Worm (Caenorhabditis elegans) whole organism, L1 larva: ENCODE measurements around the gene C50F4.10.

Experiments used
- C16A3.4 ChIP-seq: fragments of 150-350 bp; optimal IDR thresholded peaks from 2 replicates; lab custom pipeline; 2014; ENCODE audit warnings: missing biosample characterization, missing genetic modification characterization
- Y116A8C.19 ChIP-seq: sonication (generic microtip); optimal IDR thresholded peaks from 2 replicates; lab custom pipeline; 2016; ENCODE audit warnings: missing compliant biosample characterization, missing genetic modification characterization, borderline replicate concordance
- aha-1 ChIP-seq: fragments of 150-350 bp; optimal IDR thresholded peaks from 2 replicates; lab custom pipeline; 2014; ENCODE audit warnings: missing biosample characterization, missing genetic modification characterization
- aly-2 ChIP-seq: fragments of 150-350 bp; optimal IDR thresholded peaks from 2 replicates; lab custom pipeline; 2014; ENCODE audit warnings: missing biosample characterization, missing genetic modification characterization
- ama-1 ChIP-seq: fragments of 150-350 bp; optimal IDR thresholded peaks from 2 replicates; lab custom pipeline; 2014
- ceh-82 ChIP-seq, 3 experiments: fragments of 150-350 bp in 1 of 3; sonication (generic microtip) in 2 of 3; optimal IDR thresholded peaks; 2 replicates each; lab custom pipeline; 2014 to 2017; ENCODE audit warnings: missing biosample characterization in 3 of 3, missing genetic modification characterization in 3 of 3
- ceh-88 ChIP-seq: fragments of 200-800 bp; sonication (Bioruptor generic); IDR thresholded peaks from 2 replicates; pipeline ENCODE4 v1.3.6; 2022; ENCODE audit warnings: missing genetic modification characterization, missing compliant biosample characterization
- ceh-90 ChIP-seq: sonication (generic microtip); optimal IDR thresholded peaks from 2 replicates; lab custom pipeline; 2016; ENCODE audit warnings: missing genetic modification characterization, missing compliant biosample characterization
- dpl-1 ChIP-seq, 3 experiments: fragments of 150-350 bp in 2 of 3; sonication (generic microtip) in 1 of 3; optimal IDR thresholded peaks; 2 replicates each; lab custom pipeline; 2014 to 2017; ENCODE audit warnings: missing biosample characterization in 3 of 3, missing genetic modification characterization in 3 of 3, missing genetic modification reagents in 3 of 3
- ets-5 ChIP-seq: fragments of 200-800 bp; sonication (Bioruptor generic); IDR thresholded peaks from 2 replicates; pipeline ENCODE4 v1.3.6; 2022; ENCODE audit warnings: missing genetic modification characterization, missing compliant biosample characterization
- fkh-8 ChIP-seq: sonication (generic microtip); optimal IDR thresholded peaks from 2 replicates; lab custom pipeline; 2016; ENCODE audit warnings: mild to moderate bottlenecking, missing genetic modification characterization, missing compliant biosample characterization
- grh-1 ChIP-seq: fragments of 200-800 bp; sonication (Bioruptor generic); IDR thresholded peaks from 2 replicates; pipeline ENCODE4 v1.3.6; 2022; ENCODE audit warnings: missing genetic modification reagents, missing genetic modification characterization, missing compliant biosample characterization
- irx-1 ChIP-seq: sonication (generic microtip); optimal IDR thresholded peaks from 2 replicates; lab custom pipeline; 2016; ENCODE audit warnings: missing genetic modification characterization, missing compliant biosample characterization
- lin-13 ChIP-seq: fragments of 150-350 bp; optimal IDR thresholded peaks from 2 replicates; lab custom pipeline; 2014; ENCODE audit warnings: missing biosample characterization, missing genetic modification reagents, missing genetic modification characterization
- lin-14 ChIP-seq: fragments of 200-800 bp; sonication (Bioruptor generic); optimal IDR thresholded peaks from 2 replicates; lab custom pipeline; 2018; ENCODE audit warnings: mild to moderate bottlenecking, missing genetic modification characterization, moderate library complexity, missing compliant biosample characterization
- lin-39 ChIP-seq: fragments of 150-350 bp; optimal IDR thresholded peaks from 2 replicates; lab custom pipeline; 2014; ENCODE audit warnings: missing biosample characterization, missing genetic modification reagents, missing genetic modification characterization
- mab-9 ChIP-seq: fragments of 200-800 bp; sonication (Bioruptor generic); IDR thresholded peaks from 2 replicates; pipeline ENCODE4 v1.3.6; 2022; ENCODE audit warnings: missing genetic modification reagents, missing genetic modification characterization, missing compliant biosample characterization
- mef-2 ChIP-seq: fragments of 150-350 bp; optimal IDR thresholded peaks from 2 replicates; lab custom pipeline; 2014; ENCODE audit warnings: missing biosample characterization, missing genetic modification characterization
- mep-1 ChIP-seq: fragments of 150-350 bp; optimal IDR thresholded peaks from 2 replicates; lab custom pipeline; 2014; ENCODE audit warnings: missing biosample characterization, missing genetic modification characterization
- nhr-11 ChIP-seq: fragments of 150-350 bp; optimal IDR thresholded peaks from 2 replicates; lab custom pipeline; 2014; ENCODE audit warnings: missing biosample characterization, missing genetic modification characterization
- nhr-47 ChIP-seq: sonication (generic microtip); optimal IDR thresholded peaks from 2 replicates; lab custom pipeline; 2016; ENCODE audit warnings: mild to moderate bottlenecking, missing genetic modification characterization, moderate library complexity, missing compliant biosample characterization
- nhr-71 ChIP-seq: sonication (generic microtip); optimal IDR thresholded peaks from 2 replicates; lab custom pipeline; 2016; ENCODE audit warnings: mild to moderate bottlenecking, missing genetic modification characterization, moderate library complexity, missing compliant biosample characterization
- nhr-76 ChIP-seq: sonication (generic microtip); optimal IDR thresholded peaks from 2 replicates; lab custom pipeline; 2017; ENCODE audit warnings: missing biosample characterization, missing genetic modification characterization
- nhr-77 ChIP-seq: fragments of 150-350 bp; optimal IDR thresholded peaks from 2 replicates; lab custom pipeline; 2014; ENCODE audit warnings: missing biosample characterization, missing genetic modification characterization
- pax-3 ChIP-seq: fragments of 200-800 bp; sonication (Bioruptor generic); optimal IDR thresholded peaks from 2 replicates; lab custom pipeline; 2018; ENCODE audit warnings: mild to moderate bottlenecking, missing genetic modification characterization, moderate library complexity, missing compliant biosample characterization
- skn-1 ChIP-seq: fragments of 150-350 bp; optimal IDR thresholded peaks from 2 replicates; lab custom pipeline; 2014; ENCODE audit warnings: missing biosample characterization, missing genetic modification characterization
- snu-23 ChIP-seq: sonication (generic microtip); optimal IDR thresholded peaks from 2 replicates; lab custom pipeline; 2016; ENCODE audit warnings: missing genetic modification characterization, missing compliant biosample characterization
- sox-4 ChIP-seq: sonication (generic microtip); optimal IDR thresholded peaks from 2 replicates; lab custom pipeline; 2016; ENCODE audit warnings: missing genetic modification characterization, missing compliant biosample characterization
- sup-37 ChIP-seq: fragments of 200-800 bp; sonication (Bioruptor generic); optimal IDR thresholded peaks from 2 replicates; lab custom pipeline; 2018; ENCODE audit warnings: mild to moderate bottlenecking, missing genetic modification characterization, missing compliant biosample characterization
- swsn-7 ChIP-seq: sonication (generic microtip); optimal IDR thresholded peaks from 2 replicates; lab custom pipeline; 2016; ENCODE audit warnings: missing genetic modification characterization, missing compliant biosample characterization
- unc-130 ChIP-seq: fragments of 150-350 bp; optimal IDR thresholded peaks from 2 replicates; lab custom pipeline; 2017; ENCODE audit warnings: missing biosample characterization, missing genetic modification characterization, inconsistent platforms
- unc-30 ChIP-seq: sonication (generic microtip); optimal IDR thresholded peaks from 2 replicates; lab custom pipeline; 2017; ENCODE audit warnings: missing biosample characterization, missing genetic modification characterization
- unc-62 ChIP-seq: fragments of 150-350 bp; optimal IDR thresholded peaks from 2 replicates; lab custom pipeline; 2014; ENCODE audit warnings: missing biosample characterization, missing genetic modification reagents, missing genetic modification characterization
- unc-86 ChIP-seq: sonication (generic microtip); optimal IDR thresholded peaks from 2 replicates; lab custom pipeline; 2016; ENCODE audit warnings: missing genetic modification characterization, missing compliant biosample characterization
- vab-15 ChIP-seq: sonication (generic microtip); optimal IDR thresholded peaks from 2 replicates; lab custom pipeline; 2017; ENCODE audit warnings: missing genotype, mild to moderate bottlenecking, missing genetic modification characterization, missing compliant biosample characterization
- zip-4 ChIP-seq: fragments of 200-800 bp; sonication (Bioruptor generic); optimal IDR thresholded peaks from 2 replicates; lab custom pipeline; 2018; ENCODE audit warnings: mild to moderate bottlenecking, missing genetic modification characterization, moderate library complexity, missing compliant biosample characterization
- ztf-11 ChIP-seq, 2 experiments: sonication (generic microtip); optimal IDR thresholded peaks; 2 replicates each; lab custom pipeline; 2016 to 2017; ENCODE audit warnings: missing genetic modification characterization in 2 of 2, missing biosample characterization in 1 of 2, missing compliant biosample characterization in 1 of 2

The C50F4.10 gene

DNA sequence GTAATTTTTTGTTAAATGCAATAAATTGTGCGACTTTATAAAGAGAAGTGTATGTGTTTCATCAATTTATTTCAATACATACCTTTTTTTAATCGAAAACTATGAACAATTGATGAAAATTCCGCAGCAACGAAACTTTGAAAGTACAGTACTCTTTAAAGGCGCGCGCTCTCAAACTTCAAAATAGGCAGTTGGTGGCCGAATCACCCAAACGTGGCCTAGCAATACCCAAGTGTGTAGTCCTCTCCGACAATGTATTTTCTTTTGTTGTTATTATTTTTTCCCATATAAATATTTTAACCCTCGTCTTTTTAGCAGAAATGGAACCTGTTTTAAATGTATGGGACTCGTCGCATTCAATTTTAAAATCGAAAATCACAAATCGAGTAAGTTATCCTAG lies 5.1 kb upstream of the C50F4.10 start, which contains the start of gene C50F4.4 (continued):
- peak; percentile 32 for TF ChIP-seq pax-3 (tag; lab: Kevin White, UChicago)
- TF ChIP-seq fkh-8 (tag; lab: Kevin White, UChicago), result peak; percentile 15
- TF ChIP-seq mab-9 (GFP tag; lab: Robert Waterston, UW), result 0 out of 2 replicates have a peak, but pooled peaks have one; percentile 49
- no peak for TF ChIP-seq ets-5 (GFP tag; lab: Robert Waterston, UW)
- no peak for TF ChIP-seq nhr-77
- peak; percentile 59 for TF ChIP-seq swsn-7 (tag; lab: Kevin White, UChicago)
- TF ChIP-seq unc-130 (tag; lab: Kevin White, UChicago), result peak; percentile 46

- TF ChIP-seq ceh-88 (GFP tag; lab: Robert Waterston, UW) (no peak), skn-1 (tag; lab: Kevin White, UChicago) (no peak), sup-37 (GFP tag; lab: Kevin White, UChicago) (no peak), ztf-11 (tag; optimal IDR thresholded peaks at IDR 0.05; lab: Kevin White, UChicago) (no peak), dpl-1 (GFP tag; optimal IDR thresholded peaks at IDR 0.05; lab: Kevin White, UChicago) (no peak), lin-13 (GFP tag; lab: Kevin White, UChicago) (no peak), C16A3.4 (tag; lab: Kevin White, UChicago) (no peak), ets-5 (GFP tag; lab: Robert Waterston, UW) (no peak), irx-1 (tag; lab: Kevin White, UChicago) (no peak), ama-1 (lab: Kevin White, UChicago) (no peak), nhr-71 (tag; lab: Kevin White, UChicago) (no peak), unc-130 (tag; lab: Kevin White, UChicago) (no peak), aly-2 (tag; lab: Kevin White, UChicago) (no peak), nhr-47 (tag; lab: Kevin White, UChicago) (no peak), zip-4 (GFP tag; lab: Kevin White, UChicago) (no peak), sox-4 (tag; lab: Kevin White, UChicago) (no peak), grh-1 (GFP tag; lab: Robert Waterston, UW) (no peak), ceh-90 (tag; lab: Kevin White, UChicago) (no peak), vab-15 (no peak)
These were observed 3.2 kb upstream of the C50F4.10 start, which contains the start of gene tag-329 for ce11 chrV:9534621-9535020. Gene tag-329 (plus strand): TSS chrV:9534921.

- no peak for TF ChIP-seq fkh-8 (tag; lab: Kevin White, UChicago)
- no peak for TF ChIP-seq swsn-7 (tag; lab: Kevin White, UChicago)
- no peak for TF ChIP-seq nhr-71 (tag; lab: Kevin White, UChicago)
- no peak for TF ChIP-seq aly-2 (tag; lab: Kevin White, UChicago)
- no peak for TF ChIP-seq mab-9 (GFP tag; lab: Robert Waterston, UW)
- no peak for TF ChIP-seq unc-86 (tag; lab: Kevin White, UChicago)
- TF ChIP-seq, all 84 proteins: peak for 0
These were observed 3.4 kb downstream of the C50F4.10 start for ce11 chrV:9527984-9528383.

ce11 chrV:9527337-9527736 lies 4.0 kb downstream of the C50F4.10 start:
- TF ChIP-seq ceh-88 (GFP tag; lab: Robert Waterston, UW) (no peak), Y116A8C.19 (no peak), mef-2 (tag; lab: Kevin White, UChicago) (no peak), nhr-11 (tag; lab: Kevin White, UChicago) (no peak), nhr-71 (tag; lab: Kevin White, UChicago) (no peak), nhr-76 (no peak), fkh-8 (tag; lab: Kevin White, UChicago) (no peak), aha-1 (tag; lab: Kevin White, UChicago) (no peak), unc-30 (tag; lab: Kevin White, UChicago) (no peak), grh-1 (GFP tag; lab: Robert Waterston, UW) (no peak), mep-1 (tag; lab: Kevin White, UChicago) (no peak), snu-23 (GFP tag; lab: Kevin White, UChicago) (no peak), ztf-11 (tag; optimal IDR thresholded peaks at IDR 0.05; lab: Kevin White, UChicago) (no peak), lin-14 (GFP tag; lab: Kevin White, UChicago) (no peak), skn-1 (tag; lab: Kevin White, UChicago) (no peak), ceh-82 (tag; optimal IDR thresholded peaks at IDR 0.05; lab: Kevin White, UChicago) (no peak), lin-39 (no peak), unc-62 (no peak)
